Worm (Caenorhabditis elegans) whole organism, L1 larva: ENCODE data around the gene nhr-45.

ENCODE experiments used
- C16A3.4 ChIP-seq: fragments of 150-350 bp; optimal IDR thresholded peaks from 2 replicates; lab custom pipeline; 2014; ENCODE audit warnings: missing biosample characterization, missing genetic modification characterization
- ceh-82 ChIP-seq, 3 experiments: fragments of 150-350 bp in 1 of 3; sonication (generic microtip) in 2 of 3; optimal IDR thresholded peaks; 2 replicates each; lab custom pipeline; 2014 to 2017; ENCODE audit warnings: missing biosample characterization in 3 of 3, missing genetic modification characterization in 3 of 3
- hlh-17 ChIP-seq: fragments of 200-800 bp; sonication (Bioruptor generic); optimal IDR thresholded peaks from 2 replicates; lab custom pipeline; 2018; ENCODE audit warnings: missing genetic modification characterization, mild to moderate bottlenecking, missing compliant biosample characterization, moderate library complexity, borderline replicate concordance
- jun-1 ChIP-seq: fragments of 150-350 bp; optimal IDR thresholded peaks from 2 replicates; lab custom pipeline; 2014; ENCODE audit warnings: missing biosample characterization, missing genetic modification reagents, missing genetic modification characterization
- lin-13 ChIP-seq: fragments of 150-350 bp; optimal IDR thresholded peaks from 2 replicates; lab custom pipeline; 2014; ENCODE audit warnings: missing biosample characterization, missing genetic modification reagents, missing genetic modification characterization
- lin-39 ChIP-seq: fragments of 150-350 bp; optimal IDR thresholded peaks from 2 replicates; lab custom pipeline; 2014; ENCODE audit warnings: missing biosample characterization, missing genetic modification reagents, missing genetic modification characterization
- mdl-1 ChIP-seq, 2 experiments: fragments of 150-350 bp; optimal IDR thresholded peaks; 2 replicates each; lab custom pipeline; 2014 to 2017; ENCODE audit warnings: missing biosample characterization in 2 of 2, missing genetic modification characterization in 2 of 2, inconsistent platforms in 1 of 2
- nhr-77 ChIP-seq: fragments of 150-350 bp; optimal IDR thresholded peaks from 2 replicates; lab custom pipeline; 2014; ENCODE audit warnings: missing biosample characterization, missing genetic modification characterization
- pqm-1 ChIP-seq: sonication (generic microtip); optimal IDR thresholded peaks from 3 replicates; lab custom pipeline; 2017; ENCODE audit warnings: missing biosample characterization, missing genetic modification characterization
- snpc-4 ChIP-seq: fragments of 150-350 bp; optimal IDR thresholded peaks from 2 replicates; lab custom pipeline; 2014; ENCODE audit warnings: missing biosample characterization, missing genetic modification characterization
- unc-130 ChIP-seq: fragments of 150-350 bp; optimal IDR thresholded peaks from 2 replicates; lab custom pipeline; 2017; ENCODE audit warnings: missing biosample characterization, missing genetic modification characterization, inconsistent platforms
- unc-30 ChIP-seq: sonication (generic microtip); optimal IDR thresholded peaks from 2 replicates; lab custom pipeline; 2017; ENCODE audit warnings: missing biosample characterization, missing genetic modification characterization
- vab-15 ChIP-seq: sonication (generic microtip); optimal IDR thresholded peaks from 2 replicates; lab custom pipeline; 2017; ENCODE audit warnings: missing genotype, mild to moderate bottlenecking, missing genetic modification characterization, missing compliant biosample characterization

- peak; percentile 13 for TF ChIP-seq jun-1 (tag; lab: Kevin White, UChicago)
- TF ChIP-seq unc-30 (tag; lab: Kevin White, UChicago), result no peak
- peak; percentile 25 to 49 (median 37) for TF ChIP-seq ceh-82 (tag; optimal IDR thresholded peaks at IDR 0.05; lab: Kevin White, UChicago)
- TF ChIP-seq unc-130, result peak; percentile 13
- TF ChIP-seq lin-13 (GFP tag; lab: Kevin White, UChicago), result no peak
- TF ChIP-seq mdl-1 (tag; optimal IDR thresholded peaks at IDR 0.05; lab: Kevin White, UChicago), result peak in 1 of 2 experiments; percentile 57
- peak; percentile 79 for TF ChIP-seq pqm-1
- no peak for TF ChIP-seq vab-15 (tag; lab: Kevin White, UChicago)
- peak; percentile 56 for TF ChIP-seq C16A3.4
- no peak for TF ChIP-seq snpc-4 (tag; lab: Kevin White, UChicago)
- peak; percentile 57 for TF ChIP-seq nhr-77 (tag; lab: Kevin White, UChicago)
- TF ChIP-seq hlh-17, result no peak
- no peak for TF ChIP-seq lin-39
Measured at ce11 chrX:4662293-4662825, 2.2 kb upstream of the nhr-45 start.
